Worm (Caenorhabditis elegans): ENCODE data around the gene C49G7.13.
A peak's percentile ranks its signal among the peaks of the same experiment; 100 is the strongest.

C49G7.13 gene

ce11 chrV:4024777-4025176 is 11.1 kb upstream of the C49G7.13 start, which contains the start of gene K09D9.1:
TSS of gene K09D9.1 (plus strand) at chrV:4025047.
- no peak for TF ChIP-seq mml-1 (tag; optimal IDR thresholded peaks at IDR 0.05)
- TF ChIP-seq jun-1 (tag; optimal IDR thresholded peaks at IDR 0.05), result peak; percentile 64
- TF ChIP-seq elt-2 (tag; optimal IDR thresholded peaks at IDR 0.05), result peak; percentile 92
- TF ChIP-seq tbx-2 (tag; optimal IDR thresholded peaks at IDR 0.05), result no peak
- TF ChIP-seq lin-15B (tag; optimal IDR thresholded peaks at IDR 0.05), result no peak
- peak; percentile 81 for TF ChIP-seq pqm-1 (tag; optimal IDR thresholded peaks at IDR 0.05)

- TF ChIP-seq elt-2 (tag; optimal IDR thresholded peaks at IDR 0.05) (peak; percentile 30), lsy-12 (tag; optimal IDR thresholded peaks at IDR 0.05) (no peak), skn-1 (tag; optimal IDR thresholded peaks at IDR 0.05) (no peak), nfya-1 (tag; optimal IDR thresholded peaks at IDR 0.05; ENCODE audit: insufficient read depth) (peak; percentile 87)
Observed at ce11 chrV:4029627-4030026, 6.3 kb upstream of the C49G7.13 start.

ce11 chrV:4031319-4031718 is 4.6 kb upstream of the C49G7.13 start, which contains the start of gene cyp-35A4:
TSS of gene cyp-35A4 (plus strand) at chrV:4031619.
- TF ChIP-seq daf-12 (tag; optimal IDR thresholded peaks at IDR 0.05), result no peak
- TF ChIP-seq fos-1 (tag; optimal IDR thresholded peaks at IDR 0.05), result no peak
- no peak for TF ChIP-seq lsy-12 (tag; optimal IDR thresholded peaks at IDR 0.05)
- no peak for TF ChIP-seq unc-62 (GFP tag; optimal IDR thresholded peaks at IDR 0.05)
- TF ChIP-seq skn-1 (tag; optimal IDR thresholded peaks at IDR 0.05), result no peak
- TF ChIP-seq elt-3 (tag; optimal IDR thresholded peaks at IDR 0.05), result no peak
- TF ChIP-seq nhr-67 (tag; optimal IDR thresholded peaks at IDR 0.05), result no peak
- TF ChIP-seq eor-1 (tag; optimal IDR thresholded peaks at IDR 0.05), result no peak
- no peak for TF ChIP-seq ZK546.5 (tag; optimal IDR thresholded peaks at IDR 0.05)
- no peak for TF ChIP-seq snpc-4 (tag; optimal IDR thresholded peaks at IDR 0.05)
- no peak for TF ChIP-seq ceh-9 (tag; optimal IDR thresholded peaks at IDR 0.05)
- no peak for TF ChIP-seq nhr-43 (tag; optimal IDR thresholded peaks at IDR 0.05; ENCODE audit: poor library complexity, severe bottlenecking)
- TF ChIP-seq elt-1 (tag; optimal IDR thresholded peaks at IDR 0.05), result no peak
- no peak for TF ChIP-seq tbx-2 (tag; optimal IDR thresholded peaks at IDR 0.05)
- TF ChIP-seq zag-1 (tag; optimal IDR thresholded peaks at IDR 0.05), result no peak
- TF ChIP-seq ztf-11 (tag; optimal IDR thresholded peaks at IDR 0.05), result no peak
- no peak for TF ChIP-seq hmg-11 (tag; optimal IDR thresholded peaks at IDR 0.05)
- no peak for TF ChIP-seq pqm-1 (tag; optimal IDR thresholded peaks at IDR 0.05)

- TF ChIP-seq fkh-2 (tag; optimal IDR thresholded peaks at IDR 0.05), result no peak
- TF ChIP-seq hmg-11 (tag; optimal IDR thresholded peaks at IDR 0.05), result no peak
- TF ChIP-seq nhr-77 (tag; optimal IDR thresholded peaks at IDR 0.05), result no peak
- TF ChIP-seq ztf-11 (tag; optimal IDR thresholded peaks at IDR 0.05), result no peak
- TF ChIP-seq sea-2 (GFP tag; optimal IDR thresholded peaks at IDR 0.05), result no peak
- TF ChIP-seq skn-1 (tag; optimal IDR thresholded peaks at IDR 0.05), result no peak
- TF ChIP-seq snpc-4 (tag; optimal IDR thresholded peaks at IDR 0.05), result no peak
Observed at ce11 chrV:4034303-4034702, 1.6 kb upstream of the C49G7.13 start, which contains the start of gene C49G7.7. TSS of gene C49G7.7 (plus strand) at chrV:4034476.

- TF ChIP-seq nhr-12 (tag; optimal IDR thresholded peaks at IDR 0.05) (no peak), ama-1 (optimal IDR thresholded peaks at IDR 0.05) (no peak)
Observed at ce11 chrV:4038110-4038509, 2.2 kb downstream of the C49G7.13 start, which contains the start of gene C49G7.12. TSS of gene C49G7.12 (plus strand) at chrV:4038410.

- no peak for TF ChIP-seq snpc-4 (tag; optimal IDR thresholded peaks at IDR 0.05)
- no peak for TF ChIP-seq ceh-16 (tag; optimal IDR thresholded peaks at IDR 0.05)
- TF ChIP-seq zag-1 (tag; optimal IDR thresholded peaks at IDR 0.05), result no peak
- TF ChIP-seq ztf-11 (tag; optimal IDR thresholded peaks at IDR 0.05), result no peak
- no peak for TF ChIP-seq ama-1 (optimal IDR thresholded peaks at IDR 0.05)
- no peak for TF ChIP-seq nhr-23 (tag; optimal IDR thresholded peaks at IDR 0.05)
- no peak for TF ChIP-seq unc-62 (GFP tag; optimal IDR thresholded peaks at IDR 0.05)
- TF ChIP-seq ceh-82 (tag; optimal IDR thresholded peaks at IDR 0.05), result no peak
- TF ChIP-seq pqm-1 (tag; optimal IDR thresholded peaks at IDR 0.05), result no peak
- TF ChIP-seq fos-1 (tag; optimal IDR thresholded peaks at IDR 0.05), result no peak
- TF ChIP-seq nhr-67 (tag; optimal IDR thresholded peaks at IDR 0.05), result no peak
- TF ChIP-seq daf-12 (tag; optimal IDR thresholded peaks at IDR 0.05), result no peak
- no peak for TF ChIP-seq pha-4 (tag; optimal IDR thresholded peaks at IDR 0.05)
- TF ChIP-seq jun-1 (tag; optimal IDR thresholded peaks at IDR 0.05), result no peak
- no peak for TF ChIP-seq ceh-9 (tag; optimal IDR thresholded peaks at IDR 0.05)
- TF ChIP-seq sea-2 (GFP tag; optimal IDR thresholded peaks at IDR 0.05), result no peak
- no peak for TF ChIP-seq nhr-28 (tag; optimal IDR thresholded peaks at IDR 0.05)
- TF ChIP-seq skn-1 (tag; optimal IDR thresholded peaks at IDR 0.05), result no peak
- no peak for TF ChIP-seq nfya-1 (tag; optimal IDR thresholded peaks at IDR 0.05; ENCODE audit: insufficient read depth)
- no peak for TF ChIP-seq nhr-12 (tag; optimal IDR thresholded peaks at IDR 0.05)
Observed at ce11 chrV:4038557-4038956, 2.6 kb downstream of the C49G7.13 start.
